ENCODE assay signal across 4 fruit fly cellular contexts in genomic region chr3L:8827133-8827867, dm6.
TF ChIP-seq lines count a peak whose summit lies in the region.

TSS of gene dally (plus strand) at chr3L:8827505.

TF ChIP-seq in whole organism, adult, 20 proteins besides CTCF, POLR2A, EP300 and RAD21 (continued from another document):
- TF ChIP-seq CG7045 (GFP tag; optimal IDR thresholded peaks at IDR 0.05; lab: Kevin White, UChicago), result peak; percentile 51
- peak; percentile 72 for TF ChIP-seq tj (GFP tag; optimal IDR thresholded peaks at IDR 0.05; lab: Kevin White, UChicago)

TF ChIP-seq in whole organism, embryonic, 481 proteins besides CTCF, POLR2A, EP300 and RAD21 (continued from another document and continues in another):
- peak; percentile 46 for TF ChIP-seq lab (GFP tag; optimal IDR thresholded peaks at IDR 0.05; lab: Kevin White, UChicago)
- no peak for TF ChIP-seq Max (GFP tag; optimal IDR thresholded peaks at IDR 0.05; lab: Kevin White, UChicago)
- TF ChIP-seq Ets65A (GFP tag; lab: Kevin White, UChicago), result no peak
- no peak for TF ChIP-seq CG9215 (GFP tag; IDR thresholded peaks at IDR 0.05; lab: Robert Waterston, UW)
- no peak for TF ChIP-seq CG12299 (tag; optimal IDR thresholded peaks at IDR 0.05; lab: Kevin White, UChicago)
- no peak for TF ChIP-seq Xbp1 (GFP tag; optimal IDR thresholded peaks at IDR 0.05; lab: Kevin White, UChicago)
- TF ChIP-seq CG18619 (GFP tag; optimal IDR thresholded peaks at IDR 0.05; lab: Kevin White, UChicago), result no peak
- no peak for TF ChIP-seq Spps (tag; optimal IDR thresholded peaks at IDR 0.05; lab: Kevin White, UChicago)
- TF ChIP-seq zfh1 (GFP tag; IDR thresholded peaks at IDR 0.05; lab: Robert Waterston, UW), result peak; percentile 57; the same call in 2 of the 3 replicates
- no peak for TF ChIP-seq fu2 (GFP tag; optimal IDR thresholded peaks at IDR 0.05; lab: Kevin White, UChicago)
- no peak for TF ChIP-seq schlank (tag; optimal IDR thresholded peaks at IDR 0.05; lab: Kevin White, UChicago)
- no peak for TF ChIP-seq Ada2b (GFP tag; IDR thresholded peaks at IDR 0.05; lab: Robert Waterston, UW)
- TF ChIP-seq CG32772 (GFP tag; IDR thresholded peaks at IDR 0.05; lab: Robert Waterston, UW), result no peak
- peak; percentile 73 for TF ChIP-seq CG10543 (GFP tag; optimal IDR thresholded peaks at IDR 0.05; lab: Kevin White, UChicago)
- TF ChIP-seq Adf1 (GFP tag; IDR thresholded peaks at IDR 0.05; lab: Robert Waterston, UW), result peak; percentile 35; the same call in 1 of the 2 replicates
- TF ChIP-seq CG6254 (GFP tag; optimal IDR thresholded peaks at IDR 0.05; lab: Kevin White, UChicago), result peak; percentile 55
- TF ChIP-seq disco-r (GFP tag; optimal IDR thresholded peaks at IDR 0.05; lab: Kevin White, UChicago), result no peak
- peak; percentile 23 for TF ChIP-seq unpg (GFP tag; optimal IDR thresholded peaks at IDR 0.05; lab: Kevin White, UChicago)
- TF ChIP-seq prd (optimal IDR thresholded peaks at IDR 0.05; lab: Kevin White, UChicago), result no peak
- TF ChIP-seq prd (GFP tag; IDR thresholded peaks at IDR 0.05; lab: Robert Waterston, UW), result no peak
- TF ChIP-seq CrebB (tag; optimal IDR thresholded peaks at IDR 0.05; lab: Kevin White, UChicago), result peak; percentile 27
- TF ChIP-seq salm (tag; optimal IDR thresholded peaks at IDR 0.05; lab: Kevin White, UChicago), result peak; percentile 25
- TF ChIP-seq CG1602 (GFP tag; optimal IDR thresholded peaks at IDR 0.05; lab: Kevin White, UChicago), result no peak
- TF ChIP-seq fd64A (GFP tag; optimal IDR thresholded peaks at IDR 0.05; lab: Kevin White, UChicago), result peak; percentile 15
- no peak for TF ChIP-seq fd102C (GFP tag; optimal IDR thresholded peaks at IDR 0.05; lab: Kevin White, UChicago)
- no peak for TF ChIP-seq esg (GFP tag; conservative IDR thresholded peaks at IDR 0.05; lab: Robert Waterston, UW)
- peak; percentile 26 for TF ChIP-seq CG10979 (tag; optimal IDR thresholded peaks at IDR 0.05; lab: Kevin White, UChicago)
- no peak for TF ChIP-seq Neu2 (GFP tag; optimal IDR thresholded peaks at IDR 0.05; lab: Kevin White, UChicago; ENCODE audit: borderline replicate concordance)
- TF ChIP-seq Camta (GFP tag; optimal IDR thresholded peaks at IDR 0.05; lab: Kevin White, UChicago), result no peak
- TF ChIP-seq CG1603 (tag; optimal IDR thresholded peaks at IDR 0.05; lab: Kevin White, UChicago), result peak; percentile 16
- no peak for TF ChIP-seq CG9609 (GFP tag; optimal IDR thresholded peaks at IDR 0.05; lab: Kevin White, UChicago)
- peak; percentile 12 for TF ChIP-seq CG30403 (GFP tag; optimal IDR thresholded peaks at IDR 0.05; lab: Kevin White, UChicago)
- TF ChIP-seq CG2712 (tag; optimal IDR thresholded peaks at IDR 0.05; lab: Kevin White, UChicago), result peak; percentile 37
- TF ChIP-seq chif (GFP tag; optimal IDR thresholded peaks at IDR 0.05; lab: Kevin White, UChicago), result no peak
- TF ChIP-seq Fer3 (tag; optimal IDR thresholded peaks at IDR 0.05; lab: Kevin White, UChicago), result no peak
- no peak for TF ChIP-seq H15 (GFP tag; IDR thresholded peaks at IDR 0.05; lab: Robert Waterston, UW)
- TF ChIP-seq CG15073 (GFP tag; optimal IDR thresholded peaks at IDR 0.05; lab: Kevin White, UChicago), result no peak
- TF ChIP-seq stc (GFP tag; IDR thresholded peaks at IDR 0.05; lab: Robert Waterston, UW), result peak; percentile 34; the same call in 1 of the 2 replicates
- no peak for TF ChIP-seq CG34422 (GFP tag; IDR thresholded peaks at IDR 0.05; lab: Robert Waterston, UW)
- peak; percentile 40 for TF ChIP-seq corto (GFP tag; optimal IDR thresholded peaks at IDR 0.05; lab: Kevin White, UChicago)
- TF ChIP-seq Fer1 (GFP tag; optimal IDR thresholded peaks at IDR 0.05; lab: Kevin White, UChicago), result peak; percentile 15
- TF ChIP-seq CG7372 (GFP tag; IDR thresholded peaks at IDR 0.05; lab: Robert Waterston, UW), result peak; percentile 67; the same call in 1 of the 2 replicates
- TF ChIP-seq NK7.1 (GFP tag; optimal IDR thresholded peaks at IDR 0.05; lab: Kevin White, UChicago), result no peak
- peak; percentile 22; the same call in 1 of the 2 replicates for TF ChIP-seq sna (GFP tag; IDR thresholded peaks at IDR 0.05; lab: Robert Waterston, UW; ENCODE audit: partially characterized antibody)

TF ChIP-seq in whole organism, prepupa, 60 proteins besides CTCF, POLR2A, EP300 and RAD21 (continued from another document):
- TF ChIP-seq Eip78C (GFP tag; lab: Kevin White, UChicago) (peak; percentile 84), achi (GFP tag; optimal IDR thresholded peaks at IDR 0.05; lab: Kevin White, UChicago) (no peak), CG11902 (GFP tag; optimal IDR thresholded peaks at IDR 0.05; lab: Kevin White, UChicago) (no peak), fd59A (GFP tag; optimal IDR thresholded peaks at IDR 0.05; lab: Kevin White, UChicago) (no peak), CG8119 (GFP tag; IDR thresholded peaks at IDR 0.05; lab: Robert Waterston, UW) (peak; percentile 57; the same call in 1 of the 3 replicates), ss (GFP tag; optimal IDR thresholded peaks at IDR 0.05; lab: Kevin White, UChicago) (peak; percentile 60 to 67), spab (GFP tag; optimal IDR thresholded peaks at IDR 0.05; lab: Kevin White, UChicago) (no peak), Eip75B (GFP tag; optimal IDR thresholded peaks at IDR 0.05; lab: Kevin White, UChicago) (peak; percentile 50), Hr39 (GFP tag; optimal IDR thresholded peaks at IDR 0.05; lab: Kevin White, UChicago) (no peak), net (GFP tag; optimal IDR thresholded peaks at IDR 0.05; lab: Kevin White, UChicago) (peak; percentile 64), CG8319 (GFP tag; optimal IDR thresholded peaks at IDR 0.05; lab: Kevin White, UChicago) (no peak), Ets21C (GFP tag; optimal IDR thresholded peaks at IDR 0.05; lab: Kevin White, UChicago) (no peak), CG6163 (GFP tag; IDR thresholded peaks at IDR 0.05; lab: Robert Waterston, UW) (peak; percentile 75), Hr4 (GFP tag; optimal IDR thresholded peaks at IDR 0.05; lab: Kevin White, UChicago) (no peak), CG11294 (GFP tag; IDR thresholded peaks at IDR 0.05; lab: Robert Waterston, UW) (no peak), lz (GFP tag; optimal IDR thresholded peaks at IDR 0.05; lab: Kevin White, UChicago) (peak; percentile 27), OdsH (GFP tag; optimal IDR thresholded peaks at IDR 0.05; lab: Kevin White, UChicago) (peak; percentile 37), CG31627 (GFP tag; optimal IDR thresholded peaks at IDR 0.05; lab: Kevin White, UChicago) (no peak), CG9139 (GFP tag; optimal IDR thresholded peaks at IDR 0.05; lab: Kevin White, UChicago) (peak; percentile 64), CG3919 (GFP tag; optimal IDR thresholded peaks at IDR 0.05; lab: Kevin White, UChicago) (peak; percentile 8), CG8632 (GFP tag; optimal IDR thresholded peaks at IDR 0.05; lab: Kevin White, UChicago) (peak; percentile 9), Sox102F (GFP tag; optimal IDR thresholded peaks at IDR 0.05; lab: Kevin White, UChicago) (peak; percentile 64), topi (GFP tag; optimal IDR thresholded peaks at IDR 0.05; lab: Kevin White, UChicago) (peak; percentile 30), CG7368 (GFP tag; optimal IDR thresholded peaks at IDR 0.05; lab: Kevin White, UChicago) (peak; percentile 45), Lpt (GFP tag; optimal IDR thresholded peaks at IDR 0.05; lab: Kevin White, UChicago) (no peak), CG6276 (GFP tag; optimal IDR thresholded peaks at IDR 0.05; lab: Kevin White, UChicago) (no peak), Gug (GFP tag; IDR thresholded peaks at IDR 0.05; lab: Robert Waterston, UW) (no peak), Sox15 (GFP tag; optimal IDR thresholded peaks at IDR 0.05; lab: Kevin White, UChicago) (no peak), salr (GFP tag; optimal IDR thresholded peaks at IDR 0.05; lab: Kevin White, UChicago) (peak in 1 of 2 experiments; percentile 16), Sox14 (GFP tag; optimal IDR thresholded peaks at IDR 0.05; lab: Kevin White, UChicago) (peak; percentile 27)

TF ChIP-seq in whole organism, wandering third instar larva, 38 proteins besides CTCF, POLR2A, EP300 and RAD21 (continued from another document):
- peak; percentile 23 for TF ChIP-seq fru (GFP tag; optimal IDR thresholded peaks at IDR 0.05; lab: Kevin White, UChicago)
